Worm (Caenorhabditis elegans) whole organism, young adult: ENCODE data around the gene tomm-70.

Experiments used
- F10E7.11 ChIP-seq: sonication (generic microtip); optimal IDR thresholded peaks from 2 replicates; lab custom pipeline; 2017; ENCODE audit warnings: mild to moderate bottlenecking, missing genetic modification characterization, moderate library complexity, missing compliant biosample characterization
- F23B12.7 ChIP-seq: sonication (generic microtip); optimal IDR thresholded peaks from 2 replicates; lab custom pipeline; 2017; ENCODE audit warnings: missing genetic modification characterization, mild to moderate bottlenecking, missing compliant biosample characterization, antibody characterized with exemption, moderate library complexity; ENCODE audit not compliant: insufficient read depth
- F39B2.1 ChIP-seq: fragments of 200-800 bp; sonication (Bioruptor generic); IDR thresholded peaks from 2 replicates; pipeline ENCODE4 v1.3.6; 2022; ENCODE audit warnings: missing genetic modification reagents, missing genetic modification characterization, missing compliant biosample characterization
- F57A8.1 ChIP-seq: fragments of 200-800 bp; sonication (Bioruptor generic); optimal IDR thresholded peaks from 2 replicates; lab custom pipeline; 2018; ENCODE audit warnings: mild to moderate bottlenecking, missing genetic modification characterization, moderate library complexity, missing compliant biosample characterization
- F57C9.4 ChIP-seq: sonication (generic microtip); optimal IDR thresholded peaks from 2 replicates; lab custom pipeline; 2017; ENCODE audit warnings: mild to moderate bottlenecking, missing genetic modification characterization, missing compliant biosample characterization
- K12H6.12 ChIP-seq: fragments of 200-800 bp; sonication (Bioruptor generic); optimal IDR thresholded peaks from 2 replicates; lab custom pipeline; 2018; ENCODE audit warnings: mild to moderate bottlenecking, missing genetic modification characterization, missing compliant biosample characterization
- Y56A3A.18 ChIP-seq: fragments of 200-800 bp; sonication (Bioruptor generic); IDR thresholded peaks from 2 replicates; pipeline ENCODE4 v1.3.6; 2022; ENCODE audit warnings: missing genetic modification reagents, missing genetic modification characterization, missing compliant biosample characterization
- Y67H2A.10 ChIP-seq: fragments of 200-800 bp; sonication (Bioruptor generic); conservative IDR thresholded peaks from 2 replicates; pipeline ENCODE4 v1.3.6; 2022; ENCODE audit warnings: missing genetic modification reagents, missing genetic modification characterization, missing compliant biosample characterization
- Y79H2A.3 ChIP-seq: fragments of 200-800 bp; sonication (Bioruptor generic); conservative IDR thresholded peaks from 2 replicates; pipeline ENCODE4 v1.3.6; 2022; ENCODE audit warnings: missing genetic modification reagents, missing genetic modification characterization, missing compliant biosample characterization
- aptf-2 ChIP-seq: fragments of 200-800 bp; sonication (Bioruptor generic); conservative IDR thresholded peaks from 2 replicates; pipeline ENCODE4 v1.3.6; 2022; ENCODE audit warnings: missing genetic modification reagents, missing genetic modification characterization, missing compliant biosample characterization
- aptf-3 ChIP-seq: fragments of 200-800 bp; sonication (Bioruptor generic); IDR thresholded peaks from 2 replicates; pipeline ENCODE4 v1.3.6; 2022; ENCODE audit warnings: missing genetic modification characterization, missing compliant biosample characterization
- atf-7 ChIP-seq: sonication (generic microtip); optimal IDR thresholded peaks from 2 replicates; lab custom pipeline; 2017; ENCODE audit warnings: mild to moderate bottlenecking, missing genetic modification characterization, missing compliant biosample characterization
- athp-1 ChIP-seq: sonication (generic microtip); optimal IDR thresholded peaks from 2 replicates; lab custom pipeline; 2017; ENCODE audit warnings: mild to moderate bottlenecking, missing genetic modification characterization, missing compliant biosample characterization
- attf-3 ChIP-seq: fragments of 200-800 bp; sonication (Bioruptor generic); conservative IDR thresholded peaks from 2 replicates; pipeline ENCODE4 v1.3.6; 2022; ENCODE audit warnings: missing genetic modification reagents, missing genetic modification characterization, missing compliant biosample characterization
- attf-5 ChIP-seq: fragments of 200-800 bp; sonication (Bioruptor generic); optimal IDR thresholded peaks from 2 replicates; lab custom pipeline; 2018; ENCODE audit warnings: mild to moderate bottlenecking, missing genetic modification characterization, missing compliant biosample characterization
- bed-2 ChIP-seq: fragments of 200-800 bp; sonication (Bioruptor generic); IDR thresholded peaks from 2 replicates; pipeline ENCODE4 v1.3.6; 2022; ENCODE audit warnings: missing genetic modification reagents, missing genetic modification characterization, missing compliant biosample characterization
- ccch-3 ChIP-seq: fragments of 200-800 bp; sonication (Bioruptor generic); optimal IDR thresholded peaks from 2 replicates; lab custom pipeline; 2018; ENCODE audit warnings: mild to moderate bottlenecking, missing genetic modification characterization, missing compliant biosample characterization
- cebp-2 ChIP-seq: fragments of 200-800 bp; sonication (Bioruptor generic); IDR thresholded peaks from 2 replicates; pipeline ENCODE4 v1.3.6; 2022; ENCODE audit warnings: missing genetic modification characterization, missing compliant biosample characterization
- ceh-27 ChIP-seq: fragments of 200-800 bp; sonication (Bioruptor generic); optimal IDR thresholded peaks from 2 replicates; lab custom pipeline; 2018; ENCODE audit warnings: mild to moderate bottlenecking, missing genetic modification characterization, moderate library complexity, missing compliant biosample characterization
- ceh-40 ChIP-seq: fragments of 200-800 bp; sonication (Bioruptor generic); IDR thresholded peaks from 2 replicates; pipeline ENCODE4 v1.3.6; 2022; ENCODE audit warnings: missing genetic modification characterization, missing compliant biosample characterization
- ceh-79 ChIP-seq: sonication (generic microtip); optimal IDR thresholded peaks from 2 replicates; lab custom pipeline; 2017; ENCODE audit warnings: mild to moderate bottlenecking, missing genetic modification characterization, missing compliant biosample characterization
- die-1 ChIP-seq: sonication (generic microtip); optimal IDR thresholded peaks from 2 replicates; lab custom pipeline; 2016; ENCODE audit warnings: missing genotype, mild to moderate bottlenecking, missing genetic modification characterization, missing compliant biosample characterization
- dox-1 ChIP-seq: fragments of 200-800 bp; sonication (Bioruptor generic); IDR thresholded peaks from 2 replicates; pipeline ENCODE4 v1.3.6; 2022; ENCODE audit warnings: missing genetic modification reagents, missing genetic modification characterization, missing compliant biosample characterization
- dpl-1 ChIP-seq: fragments of 150-350 bp; optimal IDR thresholded peaks from 2 replicates; lab custom pipeline; 2014; ENCODE audit warnings: missing biosample characterization, missing genetic modification reagents, missing genetic modification characterization
- egl-18 ChIP-seq: fragments of 200-800 bp; sonication (Bioruptor generic); IDR thresholded peaks from 2 replicates; pipeline ENCODE4 v1.3.6; 2022; ENCODE audit warnings: missing genetic modification reagents, missing genetic modification characterization, missing compliant biosample characterization
- ets-4 ChIP-seq: fragments of 200-800 bp; sonication (Bioruptor generic); optimal IDR thresholded peaks from 2 replicates; lab custom pipeline; 2018; ENCODE audit warnings: mild to moderate bottlenecking, missing genetic modification characterization, missing compliant biosample characterization
- gei-17 ChIP-seq: fragments of 200-800 bp; sonication (Bioruptor generic); optimal IDR thresholded peaks from 2 replicates; lab custom pipeline; 2018; ENCODE audit warnings: mild to moderate bottlenecking, missing genetic modification characterization, missing compliant biosample characterization
- hmg-20 ChIP-seq: fragments of 200-800 bp; sonication (Bioruptor generic); IDR thresholded peaks from 2 replicates; pipeline ENCODE4 v1.3.6; 2022; ENCODE audit warnings: missing genetic modification reagents, missing genetic modification characterization, missing compliant biosample characterization
- lag-1 ChIP-seq: fragments of 200-800 bp; sonication (Bioruptor generic); IDR thresholded peaks from 2 replicates; pipeline ENCODE4 v1.3.6; 2022; ENCODE audit warnings: missing genetic modification reagents, missing genetic modification characterization, missing compliant biosample characterization
- let-607 ChIP-seq, 2 experiments: fragments of 200-800 bp in 1 of 2; sonication (Bioruptor generic) in 1 of 2; sonication (generic microtip) in 1 of 2; optimal IDR thresholded peaks; 2 replicates each; lab custom pipeline; 2016 to 2018; ENCODE audit warnings: mild to moderate bottlenecking in 2 of 2, missing compliant biosample characterization in 2 of 2, missing genetic modification characterization in 2 of 2, moderate library complexity in 2 of 2, missing genotype in 1 of 2
- lin-26 ChIP-seq: fragments of 200-800 bp; sonication (Bioruptor generic); IDR thresholded peaks from 2 replicates; pipeline ENCODE4 v1.3.6; 2022; ENCODE audit warnings: missing genetic modification reagents, missing genetic modification characterization, missing compliant biosample characterization
- mcd-1 ChIP-seq: fragments of 200-800 bp; sonication (Bioruptor generic); IDR thresholded peaks from 2 replicates; pipeline ENCODE4 v1.3.6; 2022; ENCODE audit warnings: missing genetic modification reagents, missing genetic modification characterization, missing compliant biosample characterization
- nhr-120 ChIP-seq: fragments of 200-800 bp; sonication (Bioruptor generic); IDR thresholded peaks from 2 replicates; pipeline ENCODE4 v1.3.6; 2022; ENCODE audit warnings: missing genetic modification characterization, missing compliant biosample characterization
- nhr-179 ChIP-seq: sonication (generic microtip); optimal IDR thresholded peaks from 2 replicates; lab custom pipeline; 2016; ENCODE audit warnings: mild to moderate bottlenecking, missing genetic modification characterization, missing compliant biosample characterization
- pbrm-1 ChIP-seq: fragments of 200-800 bp; sonication (Bioruptor generic); IDR thresholded peaks from 2 replicates; pipeline ENCODE4 v1.3.6; 2022; ENCODE audit warnings: missing genetic modification reagents, missing genetic modification characterization, missing compliant biosample characterization
- pha-4 ChIP-seq: fragments of 150-350 bp; sonication (generic microtip); optimal IDR thresholded peaks from 2 replicates; lab custom pipeline; 2014; ENCODE audit warnings: missing biosample characterization, missing genetic modification reagents, missing genetic modification characterization
- rcor-1 ChIP-seq: fragments of 200-800 bp; sonication (Bioruptor generic); IDR thresholded peaks from 2 replicates; pipeline ENCODE4 v1.3.6; 2022; ENCODE audit warnings: missing genetic modification reagents, missing genetic modification characterization, missing compliant biosample characterization
- sdz-38 ChIP-seq: sonication (generic microtip); optimal IDR thresholded peaks from 2 replicates; lab custom pipeline; 2016; ENCODE audit warnings: missing genotype, missing genetic modification characterization, missing compliant biosample characterization
- sea-2 ChIP-seq: fragments of 200-800 bp; sonication (Bioruptor generic); IDR thresholded peaks from 2 replicates; pipeline ENCODE4 v1.3.6; 2022; ENCODE audit warnings: missing genetic modification characterization, missing compliant biosample characterization
- snpc-1.1 ChIP-seq: sonication (generic microtip); optimal IDR thresholded peaks from 2 replicates; lab custom pipeline; 2017; ENCODE audit warnings: missing genetic modification characterization, mild to moderate bottlenecking, missing compliant biosample characterization, antibody characterized with exemption, moderate library complexity, missing genotype, missing genetic modification reagents; ENCODE audit not compliant: insufficient read depth
- snpc-3.4 ChIP-seq: sonication (generic microtip); optimal IDR thresholded peaks from 2 replicates; lab custom pipeline; 2017; ENCODE audit warnings: missing genetic modification characterization, mild to moderate bottlenecking, missing compliant biosample characterization, antibody characterized with exemption, moderate library complexity, missing genotype, missing genetic modification reagents
- tlf-1 ChIP-seq: fragments of 200-800 bp; sonication (Bioruptor generic); optimal IDR thresholded peaks from 2 replicates; lab custom pipeline; 2018; ENCODE audit warnings: mild to moderate bottlenecking, missing genetic modification characterization, missing compliant biosample characterization
- zfh-2 ChIP-seq: fragments of 200-800 bp; sonication (Bioruptor generic); conservative IDR thresholded peaks from 2 replicates; pipeline ENCODE4 v1.3.6; 2022; ENCODE audit warnings: missing genetic modification reagents, missing genetic modification characterization, missing compliant biosample characterization
- ztf-22 ChIP-seq: fragments of 200-800 bp; sonication (Bioruptor generic); optimal IDR thresholded peaks from 2 replicates; lab custom pipeline; 2018; ENCODE audit warnings: mild to moderate bottlenecking, missing genetic modification characterization, moderate library complexity, missing compliant biosample characterization
- ztf-28 ChIP-seq: fragments of 200-800 bp; sonication (Bioruptor generic); IDR thresholded peaks from 2 replicates; pipeline ENCODE4 v1.3.6; 2022; ENCODE audit warnings: missing genetic modification reagents, missing genetic modification characterization, missing compliant biosample characterization

Gene tomm-70

ce11 chrIII:8754682-8755081, at the start of gene tomm-70:
Gene tomm-70, minus strand, starts transcription at chrIII:8754750.
- no peak for TF ChIP-seq K12H6.12
- TF ChIP-seq zfh-2, result no peak
- no peak for TF ChIP-seq ceh-27
- no peak for TF ChIP-seq sdz-38
- no peak for TF ChIP-seq die-1 (tag; lab: Kevin White, UChicago)
- peak; percentile 81 for TF ChIP-seq attf-3 (GFP tag; lab: Robert Waterston, UW)

- TF ChIP-seq atf-7, result peak; percentile 98
- peak; percentile 75; the same call in 1 of the 2 replicates for TF ChIP-seq lin-26 (GFP tag; lab: Robert Waterston, UW)
- peak; percentile 33; the same call in 1 of the 2 replicates for TF ChIP-seq rcor-1 (GFP tag; lab: Robert Waterston, UW)
- peak; percentile 80 for TF ChIP-seq tlf-1 (GFP tag; lab: Kevin White, UChicago)
- no peak for TF ChIP-seq nhr-179 (tag; lab: Kevin White, UChicago)
- TF ChIP-seq aptf-2 (GFP tag; lab: Robert Waterston, UW), result no peak
- peak; percentile 53 for TF ChIP-seq snpc-3.4 (tag; lab: Kevin White, UChicago)
- peak; percentile 79 for TF ChIP-seq pbrm-1 (GFP tag; lab: Robert Waterston, UW)
- peak; percentile 85 for TF ChIP-seq athp-1 (tag; lab: Kevin White, UChicago)
- TF ChIP-seq Y67H2A.10 (GFP tag; lab: Robert Waterston, UW), result no peak
- no peak for TF ChIP-seq cebp-2
- TF ChIP-seq gei-17 (GFP tag; lab: Kevin White, UChicago), result peak; percentile 73
- no peak for TF ChIP-seq egl-18 (GFP tag; lab: Robert Waterston, UW)
- peak; percentile 96 for TF ChIP-seq ztf-22 (GFP tag; lab: Kevin White, UChicago)
- TF ChIP-seq ceh-40 (GFP tag; lab: Robert Waterston, UW), result no peak
- no peak for TF ChIP-seq F57C9.4
- TF ChIP-seq snpc-1.1, result peak; percentile 57
- TF ChIP-seq ccch-3 (GFP tag; lab: Kevin White, UChicago), result no peak
- peak; percentile 4 for TF ChIP-seq die-1 (tag; lab: Kevin White, UChicago)
- TF ChIP-seq attf-5 (GFP tag; lab: Kevin White, UChicago), result peak; percentile 97
- peak; percentile 69 for TF ChIP-seq mcd-1
- no peak for TF ChIP-seq F39B2.1 (GFP tag; lab: Robert Waterston, UW)
- no peak for TF ChIP-seq F10E7.11 (tag; lab: Kevin White, UChicago)
- TF ChIP-seq lag-1, result 0 out of 2 replicates have a peak, but pooled peaks have one; percentile 56
- 0 out of 2 replicates have a peak, but pooled peaks have one; percentile 23 for TF ChIP-seq bed-2 (GFP tag; lab: Robert Waterston, UW)
- no peak for TF ChIP-seq hmg-20 (GFP tag; lab: Robert Waterston, UW)
- TF ChIP-seq let-607 (tag; optimal IDR thresholded peaks at IDR 0.05; lab: Kevin White, UChicago), result peak; percentile 87 to 92
- TF ChIP-seq dpl-1 (GFP tag; lab: Kevin White, UChicago), result no peak
- TF ChIP-seq Y79H2A.3 (GFP tag; lab: Robert Waterston, UW), result no peak
- TF ChIP-seq F57A8.1 (GFP tag; lab: Kevin White, UChicago), result no peak
- TF ChIP-seq sea-2 (GFP tag; lab: Robert Waterston, UW), result no peak
- 0 out of 2 replicates have a peak, but pooled peaks have one; percentile 21 for TF ChIP-seq Y56A3A.18
- peak; percentile 78 for TF ChIP-seq ets-4 (GFP tag; lab: Kevin White, UChicago)
- TF ChIP-seq ztf-28 (GFP tag; lab: Robert Waterston, UW), result no peak
- no peak for TF ChIP-seq nhr-120 (GFP tag; lab: Robert Waterston, UW)
- TF ChIP-seq pha-4, result peak; percentile 90
- TF ChIP-seq F23B12.7 (tag; lab: Kevin White, UChicago), result peak; percentile 80
- TF ChIP-seq ceh-79, result no peak
- TF ChIP-seq aptf-3 (GFP tag; lab: Robert Waterston, UW), result no peak
- peak; percentile 88 for TF ChIP-seq dox-1 (GFP tag; lab: Robert Waterston, UW)
Measured at ce11 chrIII:8801864-8802818, 47.6 kb upstream of the tomm-70 start.
